Worm (Caenorhabditis elegans) whole organism, L2 larva: Measurements from ENCODE around the gene F52C12.6.

Source experiments
- ceh-82 ChIP-seq: fragments of 150-350 bp; optimal IDR thresholded peaks from 2 replicates; lab custom pipeline; 2014; ENCODE audit warnings: missing biosample characterization, missing genetic modification characterization
- mdl-1 ChIP-seq, 2 experiments: fragments of 150-350 bp in 1 of 2; sonication (generic microtip) in 1 of 2; optimal IDR thresholded peaks; 2 replicates each; lab custom pipeline; 2017; ENCODE audit warnings: missing biosample characterization in 2 of 2, missing genetic modification characterization in 2 of 2
- nhr-12 ChIP-seq: fragments of 150-350 bp; optimal IDR thresholded peaks from 2 replicates; lab custom pipeline; 2014; ENCODE audit warnings: missing biosample characterization, missing genetic modification characterization
- nhr-25 ChIP-seq: fragments of 150-350 bp; sonication (generic microtip); optimal IDR thresholded peaks from 3 replicates; lab custom pipeline; 2014; ENCODE audit warnings: missing biosample characterization, missing genetic modification characterization
- peb-1 ChIP-seq: fragments of 150-350 bp; optimal IDR thresholded peaks from 2 replicates; lab custom pipeline; 2014; ENCODE audit warnings: missing biosample characterization, missing genetic modification characterization
- sem-4 ChIP-seq: fragments of 150-350 bp; optimal IDR thresholded peaks from 2 replicates; lab custom pipeline; 2014; ENCODE audit warnings: missing biosample characterization, missing genetic modification reagents, missing genetic modification characterization
- unc-62 ChIP-seq: fragments of 150-350 bp; optimal IDR thresholded peaks from 2 replicates; lab custom pipeline; 2014; ENCODE audit warnings: missing biosample characterization, missing genetic modification reagents, missing genetic modification characterization
- zag-1 ChIP-seq: fragments of 150-350 bp; optimal IDR thresholded peaks from 2 replicates; lab custom pipeline; 2014; ENCODE audit warnings: missing biosample characterization, missing genetic modification characterization
- ztf-11 ChIP-seq: sonication (generic microtip); optimal IDR thresholded peaks from 2 replicates; lab custom pipeline; 2017; ENCODE audit warnings: missing biosample characterization, missing genetic modification characterization

- TF ChIP-seq peb-1 (tag; lab: Kevin White, UChicago) (no peak), ceh-82 (tag; lab: Kevin White, UChicago) (no peak), sem-4 (tag; lab: Kevin White, UChicago) (no peak), unc-62 (GFP tag; lab: Kevin White, UChicago) (no peak), zag-1 (tag; lab: Kevin White, UChicago) (no peak), ztf-11 (no peak), nhr-12 (tag; lab: Kevin White, UChicago) (no peak), mdl-1 (tag; optimal IDR thresholded peaks at IDR 0.05; lab: Kevin White, UChicago) (no peak), nhr-25 (tag; lab: Kevin White, UChicago) (no peak)
These were observed at the start of gene F52C12.6 for ce11 chrIV:1956411-1956810.
